Fruit fly (Drosophila melanogaster) whole organism, pupa: ENCODE measurements around the gene Acp63F.
A peak's percentile ranks its signal among the peaks of the same experiment; 100 is the strongest.

Source experiments
- CG10348 ChIP-seq: fragments of 200-800 bp; sonication (Bioruptor generic); IDR thresholded peaks from 2 replicates; pipeline ENCODE4 v1.3.6; 2022; ENCODE audit warnings: missing biosample characterization, missing genetic modification characterization
- CG12605 ChIP-seq: fragments of 200-800 bp; sonication (Bioruptor generic); IDR thresholded peaks from 2 replicates; pipeline ENCODE4 v1.3.6; 2022; ENCODE audit warnings: missing biosample characterization, missing genetic modification characterization
- CG13204 ChIP-seq: fragments of 200-800 bp; sonication (Bioruptor generic); optimal IDR thresholded peaks from 2 replicates; lab custom pipeline; 2018; ENCODE audit warnings: missing biosample characterization, mild to moderate bottlenecking, missing genetic modification characterization, moderate library complexity
- CG14655 ChIP-seq: fragments of 200-800 bp; sonication (Bioruptor generic); optimal IDR thresholded peaks from 3 replicates; lab custom pipeline; 2017; ENCODE audit warnings: mild to moderate bottlenecking, missing biosample characterization, missing genetic modification reagents, missing genetic modification characterization
- CG15710 ChIP-seq: fragments of 200-800 bp; sonication (Bioruptor generic); optimal IDR thresholded peaks from 2 replicates; lab custom pipeline; 2018; ENCODE audit warnings: missing biosample characterization, mild to moderate bottlenecking, missing genetic modification characterization, moderate library complexity
- CG17806 ChIP-seq: fragments of 200-800 bp; sonication (Bioruptor generic); optimal IDR thresholded peaks from 2 replicates; lab custom pipeline; 2018; ENCODE audit warnings: missing biosample characterization, mild to moderate bottlenecking, missing genetic modification characterization, moderate library complexity
- CG32121 ChIP-seq: fragments of 200-800 bp; sonication (Bioruptor generic); IDR thresholded peaks from 2 replicates; pipeline ENCODE4 v1.3.6; 2022; ENCODE audit warnings: missing biosample characterization, missing genetic modification characterization
- CG4496 ChIP-seq: fragments of 200-800 bp; sonication (Bioruptor generic); IDR thresholded peaks from 3 replicates; pipeline ENCODE4 v1.3.6; 2022; ENCODE audit warnings: missing biosample characterization, missing genetic modification characterization
- CG8301 ChIP-seq: fragments of 200-800 bp; sonication (Bioruptor generic); optimal IDR thresholded peaks from 2 replicates; lab custom pipeline; 2018; ENCODE audit warnings: missing biosample characterization, mild to moderate bottlenecking, missing genetic modification characterization
- D1 ChIP-seq: fragments of 200-800 bp; sonication (Bioruptor generic); optimal IDR thresholded peaks from 2 replicates; lab custom pipeline; 2018; ENCODE audit warnings: missing biosample characterization, mild to moderate bottlenecking, missing genetic modification characterization, moderate library complexity
- EcR ChIP-seq: fragments of 200-800 bp; sonication (Bioruptor generic); optimal IDR thresholded peaks from 3 replicates; lab custom pipeline; 2019; ENCODE audit warnings: missing biosample characterization, missing genetic modification characterization, mild to moderate bottlenecking, moderate library complexity, missing genetic modification reagents
- Ets98B ChIP-seq: fragments of 200-800 bp; sonication (Bioruptor generic); IDR thresholded peaks from 2 replicates; pipeline ENCODE4 v1.3.6; 2022; ENCODE audit warnings: missing biosample characterization, missing genetic modification characterization
- Pif1A ChIP-seq: fragments of 200-800 bp; sonication (Bioruptor generic); optimal IDR thresholded peaks from 3 replicates; lab custom pipeline; 2016; ENCODE audit warnings: missing biosample characterization, missing genetic modification characterization
- gl ChIP-seq: fragments of 200-800 bp; sonication (Bioruptor generic); optimal IDR thresholded peaks from 2 replicates; lab custom pipeline; 2018; ENCODE audit warnings: missing biosample characterization, mild to moderate bottlenecking, missing genetic modification characterization

- TF ChIP-seq CG17806 (tag; lab: Kevin White, UChicago) = no peak
- no peak for TF ChIP-seq EcR (GFP tag; lab: Kevin White, UChicago)
- no peak for TF ChIP-seq CG12605 (GFP tag; lab: Robert Waterston, UW)
- TF ChIP-seq CG15710 (tag; lab: Kevin White, UChicago) = no peak
- TF ChIP-seq CG10348 = no peak
- TF ChIP-seq gl (tag; lab: Kevin White, UChicago) = no peak
- TF ChIP-seq Ets98B (GFP tag; lab: Robert Waterston, UW) = no peak
- TF ChIP-seq CG14655 = peak; percentile 17
- no peak for TF ChIP-seq CG13204 (GFP tag; lab: Kevin White, UChicago)
- no peak for TF ChIP-seq Pif1A (GFP tag; lab: Kevin White, UChicago)
- TF ChIP-seq CG8301 (tag; lab: Kevin White, UChicago) = no peak
- TF ChIP-seq CG4496 (GFP tag; lab: Robert Waterston, UW) = no peak
- no peak for TF ChIP-seq CG32121 (GFP tag; lab: Robert Waterston, UW)
- no peak for TF ChIP-seq D1 (tag; lab: Kevin White, UChicago)
Observed at dm6 chr3L:3825884-3826283, 9.7 kb upstream of the Acp63F start.
